Worm (Caenorhabditis elegans): ENCODE measurements around the gene M176.9.
A peak's percentile ranks its signal among the peaks of the same experiment; 100 is the strongest.

The M176.9 gene

DNA sequence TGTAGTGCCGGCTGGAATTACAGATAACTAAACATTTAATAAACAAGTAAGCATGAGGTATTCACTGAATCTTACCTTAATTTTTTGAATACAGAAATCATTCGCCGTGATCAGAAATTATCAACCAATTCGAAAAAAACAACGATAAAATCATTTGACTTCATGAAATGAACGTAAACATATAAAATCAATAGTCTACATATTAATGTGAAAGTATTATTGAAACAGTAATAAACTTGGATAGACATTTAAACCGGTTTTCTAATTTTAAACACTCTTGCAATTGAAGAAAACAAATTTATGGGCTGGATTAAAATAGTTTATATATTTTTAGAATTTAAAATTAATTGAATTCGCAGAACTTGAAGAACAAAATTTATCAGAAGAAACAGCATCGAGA lies 30.4 kb upstream of the M176.9 start, which contains the start of gene chil-16:
Gene chil-16, minus strand, starts transcription at position 101 of the 400 bp plus-strand sequence.
- TF ChIP-seq nhr-25 (tag; optimal IDR thresholded peaks at IDR 0.05) (no peak), ceh-82 (tag; optimal IDR thresholded peaks at IDR 0.05) (no peak), elt-1 (tag; optimal IDR thresholded peaks at IDR 0.05) (no peak)

DNA sequence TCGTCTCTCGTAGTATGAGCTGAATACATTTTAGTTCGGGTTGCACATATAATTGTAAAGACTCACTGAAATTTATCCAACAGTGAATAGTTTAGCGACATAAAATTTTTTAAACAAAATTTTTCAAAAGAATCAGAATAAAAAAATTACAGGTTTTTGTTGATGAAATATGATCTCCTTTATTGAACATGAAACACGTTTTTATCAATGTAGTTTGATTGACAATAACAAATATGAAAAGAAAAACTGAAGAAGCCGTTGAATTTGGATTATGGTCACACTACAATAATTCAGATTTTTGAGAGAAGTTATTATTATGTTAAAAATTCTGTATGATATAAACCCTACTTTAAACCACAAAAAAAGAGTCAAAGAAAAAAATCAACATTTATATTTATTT lies 28.7 kb upstream of the M176.9 start, which contains the start of gene chil-17:
Gene chil-17, minus strand, starts transcription at position 101 of the 400 bp plus-strand sequence.
- no peak for TF ChIP-seq snpc-4 (tag; optimal IDR thresholded peaks at IDR 0.05)
- no peak for TF ChIP-seq Y55F3AM.14 (GFP tag; optimal IDR thresholded peaks at IDR 0.05)
- TF ChIP-seq gmeb-1 (tag; optimal IDR thresholded peaks at IDR 0.05) = no peak
- TF ChIP-seq nhr-6 (tag; optimal IDR thresholded peaks at IDR 0.05) = no peak
- TF ChIP-seq elt-1 (tag; optimal IDR thresholded peaks at IDR 0.05) = no peak
- TF ChIP-seq ceh-16 (tag; optimal IDR thresholded peaks at IDR 0.05) = no peak
- TF ChIP-seq nhr-25 (tag; optimal IDR thresholded peaks at IDR 0.05) = no peak
- TF ChIP-seq nhr-12 (tag; optimal IDR thresholded peaks at IDR 0.05) = no peak
- no peak for TF ChIP-seq nhr-237 (tag; optimal IDR thresholded peaks at IDR 0.05)

ce11 chrII:9438853-9439252 lies 27.5 kb upstream of the M176.9 start:
- no peak for TF ChIP-seq unc-62 (GFP tag; optimal IDR thresholded peaks at IDR 0.05)
- no peak for TF ChIP-seq skn-1 (tag; optimal IDR thresholded peaks at IDR 0.05)
- no peak for TF ChIP-seq ceh-16 (tag; optimal IDR thresholded peaks at IDR 0.05)

ce11 chrII:9438227-9438626 lies 26.8 kb upstream of the M176.9 start, which contains the start of gene chil-13:
chil-13 (minus strand) TSS chrII:9438327.
- no peak for TF ChIP-seq unc-39 (tag; optimal IDR thresholded peaks at IDR 0.05)
- TF ChIP-seq R02D3.7 (tag; optimal IDR thresholded peaks at IDR 0.05) = no peak
- no peak for TF ChIP-seq sma-9 (GFP tag; optimal IDR thresholded peaks at IDR 0.05)
- TF ChIP-seq sma-9 (tag; optimal IDR thresholded peaks at IDR 0.05) = no peak

DNA sequence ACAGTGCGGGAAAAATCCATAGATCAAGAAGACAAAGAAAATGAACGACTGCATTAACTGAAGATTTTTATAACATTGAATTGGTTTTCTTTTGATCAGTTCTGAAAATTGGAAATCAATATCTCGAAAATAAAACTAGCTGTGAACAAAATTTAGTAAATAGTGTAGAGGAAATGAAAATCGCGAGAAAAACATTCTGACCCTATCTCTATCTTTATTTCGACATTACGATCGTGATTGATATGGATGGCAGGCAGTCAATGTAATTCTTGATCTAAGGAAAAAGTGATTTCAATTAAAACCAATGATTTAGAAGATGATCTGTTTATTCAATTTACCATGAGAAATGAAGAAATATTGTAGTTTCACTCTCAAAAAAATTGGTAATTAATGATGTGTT lies 24.6 kb upstream of the M176.9 start, which contains the start of gene kin-16:
Gene kin-16, minus strand, starts transcription at position 101 of the 400 bp plus-strand sequence.
- TF ChIP-seq fos-1 (tag; optimal IDR thresholded peaks at IDR 0.05) (no peak), nhr-77 (tag; optimal IDR thresholded peaks at IDR 0.05) (no peak), zag-1 (tag; optimal IDR thresholded peaks at IDR 0.05) (no peak), ztf-4 (tag; optimal IDR thresholded peaks at IDR 0.05) (no peak), nhr-25 (tag; optimal IDR thresholded peaks at IDR 0.05) (no peak), snpc-4 (tag; optimal IDR thresholded peaks at IDR 0.05) (no peak), ztf-1 (GFP tag; conservative IDR thresholded peaks at IDR 0.05) (no peak), sem-4 (tag; optimal IDR thresholded peaks at IDR 0.05) (no peak), egl-27 (tag; optimal IDR thresholded peaks at IDR 0.05) (no peak), F13H6.1 (tag; optimal IDR thresholded peaks at IDR 0.05) (no peak), mdl-1 (tag; optimal IDR thresholded peaks at IDR 0.05) (no peak), aly-2 (tag; optimal IDR thresholded peaks at IDR 0.05) (no peak), sma-9 (GFP tag; optimal IDR thresholded peaks at IDR 0.05) (no peak), sma-9 (tag; optimal IDR thresholded peaks at IDR 0.05) (no peak)

- peak; percentile 26 for TF ChIP-seq nhr-25 (tag; optimal IDR thresholded peaks at IDR 0.05)
- no peak for TF ChIP-seq F13H6.1 (tag; optimal IDR thresholded peaks at IDR 0.05)
- no peak for TF ChIP-seq egl-27 (tag; optimal IDR thresholded peaks at IDR 0.05)
- TF ChIP-seq ztf-11 (tag; optimal IDR thresholded peaks at IDR 0.05) = no peak
- TF ChIP-seq blmp-1 (tag; optimal IDR thresholded peaks at IDR 0.05; ENCODE audit: insufficient read depth) = no peak
- TF ChIP-seq skn-1 (tag; optimal IDR thresholded peaks at IDR 0.05) = no peak
Measured at ce11 chrII:9433609-9434008, 22.2 kb upstream of the M176.9 start, which contains the start of gene kin-15. kin-15 (minus strand) TSS chrII:9433709.

DNA sequence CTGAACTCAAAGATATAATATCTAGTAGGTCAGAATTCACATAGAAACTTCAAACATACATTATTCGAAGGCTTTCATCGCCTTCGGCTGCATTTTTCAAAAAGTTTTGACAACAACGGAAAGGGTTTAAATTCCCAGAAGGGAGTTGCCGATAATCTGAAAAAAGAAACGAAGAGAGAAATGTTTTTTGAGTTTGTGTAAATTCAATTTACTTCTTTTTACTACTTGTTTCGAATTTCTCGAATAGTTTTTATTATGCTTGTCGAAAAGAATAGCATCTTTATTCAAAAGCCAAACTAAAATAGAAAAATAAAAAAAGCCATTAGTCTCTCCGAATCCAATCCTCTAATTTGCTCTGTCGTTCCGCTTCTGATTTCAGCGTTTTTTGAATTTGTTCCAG lies 19.7 kb upstream of the M176.9 start:
- TF ChIP-seq lin-11 (tag; optimal IDR thresholded peaks at IDR 0.05) (no peak), Y55F3AM.14 (GFP tag; optimal IDR thresholded peaks at IDR 0.05) (no peak), mdl-1 (tag; optimal IDR thresholded peaks at IDR 0.05) (no peak), nhr-12 (tag; optimal IDR thresholded peaks at IDR 0.05) (no peak), snpc-4 (tag; optimal IDR thresholded peaks at IDR 0.05) (no peak), unc-62 (GFP tag; optimal IDR thresholded peaks at IDR 0.05) (no peak), ztf-1 (GFP tag; conservative IDR thresholded peaks at IDR 0.05) (no peak), sma-3 (GFP tag; optimal IDR thresholded peaks at IDR 0.05) (no peak)

All from whole organism, L2 larva.